Worm (Caenorhabditis elegans): ENCODE data around the gene C44B7.7.

DNA sequence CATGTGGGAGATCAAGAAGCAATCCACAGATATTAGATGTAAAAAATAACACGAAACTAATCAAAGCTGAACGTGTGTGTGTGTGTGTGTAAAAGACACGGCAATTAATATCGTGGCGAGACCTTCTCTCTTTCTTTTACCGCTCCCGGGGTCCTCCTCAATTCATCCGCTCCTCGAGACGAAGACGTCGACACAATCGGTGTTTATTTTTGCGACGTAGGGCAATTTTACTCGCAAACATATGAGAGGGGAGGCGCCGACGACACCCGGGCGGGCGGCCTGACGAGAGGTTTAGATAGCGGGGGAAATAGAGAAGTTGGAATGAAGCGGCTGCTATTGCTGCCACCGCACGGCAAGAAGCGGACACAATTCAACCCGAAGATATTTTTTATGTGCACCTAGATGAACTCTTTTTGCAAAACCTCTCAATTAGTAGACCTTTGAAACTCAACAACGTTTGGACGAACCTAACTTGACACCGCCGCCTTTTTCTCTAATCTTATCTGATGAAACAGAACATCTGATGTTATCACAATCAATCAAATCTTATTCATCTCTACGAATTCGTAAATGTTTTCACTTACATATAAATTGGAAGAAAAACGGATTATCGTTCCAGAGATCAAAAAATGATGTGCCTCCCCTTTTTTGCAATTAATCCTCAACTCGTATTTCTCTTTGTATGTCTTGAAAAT is 47.1 kb downstream of the C44B7.7 start:
- TF ChIP-seq odd-2 (tag; optimal IDR thresholded peaks at IDR 0.05) = no peak
- no peak for TF ChIP-seq nfya-1 (tag; optimal IDR thresholded peaks at IDR 0.05)
- no peak for TF ChIP-seq nhr-232 (tag; optimal IDR thresholded peaks at IDR 0.05)
- no peak for TF ChIP-seq pqm-1 (tag; optimal IDR thresholded peaks at IDR 0.05)
- no peak for TF ChIP-seq ztf-16 (tag; optimal IDR thresholded peaks at IDR 0.05)
- no peak for TF ChIP-seq ceh-9 (tag; optimal IDR thresholded peaks at IDR 0.05)
- TF ChIP-seq ets-4 (tag; optimal IDR thresholded peaks at IDR 0.05) = no peak
